Worm (Caenorhabditis elegans) whole organism, L4 larva: ENCODE measurements around the gene B0244.10.

ENCODE experiments used
- F44E2.7 ChIP-seq: fragments of 200-800 bp; sonication (Bioruptor generic); IDR thresholded peaks from 2 replicates; pipeline ENCODE4 v2.1.2; 2022; ENCODE audit warnings: missing genetic modification characterization, missing compliant biosample characterization
- T20F7.1 ChIP-seq: fragments of 200-800 bp; sonication (Bioruptor generic); optimal IDR thresholded peaks from 2 replicates; lab custom pipeline; 2018; ENCODE audit warnings: mild to moderate bottlenecking, missing genetic modification characterization, missing compliant biosample characterization
- T26A8.4 ChIP-seq: fragments of 200-800 bp; sonication (Bioruptor generic); IDR thresholded peaks from 2 replicates; pipeline ENCODE4 v1.3.6; 2022; ENCODE audit warnings: missing genetic modification characterization, missing compliant biosample characterization
- Y105C5A.15 ChIP-seq: fragments of 200-800 bp; sonication (Bioruptor generic); IDR thresholded peaks from 2 replicates; pipeline ENCODE4 v1.3.6; 2022; ENCODE audit warnings: missing genetic modification characterization, missing compliant biosample characterization
- Y5F2A.4 ChIP-seq: fragments of 200-800 bp; sonication (Bioruptor generic); optimal IDR thresholded peaks from 2 replicates; lab custom pipeline; 2018; ENCODE audit warnings: mild to moderate bottlenecking, missing genetic modification characterization, missing compliant biosample characterization
- Y75B8A.6 ChIP-seq: fragments of 200-800 bp; sonication (Bioruptor generic); IDR thresholded peaks from 2 replicates; pipeline ENCODE4 v1.3.6; 2022; ENCODE audit warnings: missing genetic modification reagents, missing genetic modification characterization, missing compliant biosample characterization
- aha-1 ChIP-seq: fragments of 150-350 bp; peaks from one replicate; lab custom pipeline; 2014; ENCODE audit warnings: missing biosample characterization, missing genetic modification characterization
- ama-1 ChIP-seq: fragments of 150-350 bp; optimal IDR thresholded peaks from 2 replicates; lab custom pipeline; 2014; ENCODE audit warnings: inconsistent platforms, mixed read lengths
- arid-1 ChIP-seq: fragments of 200-800 bp; sonication (Bioruptor generic); conservative IDR thresholded peaks from 2 replicates; pipeline ENCODE4 v1.3.6; 2022; ENCODE audit warnings: missing genetic modification reagents, missing genetic modification characterization, missing compliant biosample characterization
- ceh-20 ChIP-seq: fragments of 200-800 bp; sonication (Bioruptor generic); IDR thresholded peaks from 2 replicates; pipeline ENCODE4 v1.3.6; 2022; ENCODE audit warnings: missing genetic modification reagents, missing genetic modification characterization, missing compliant biosample characterization
- ceh-28 ChIP-seq: fragments of 150-350 bp; optimal IDR thresholded peaks from 2 replicates; lab custom pipeline; 2014; ENCODE audit warnings: missing biosample characterization, missing genetic modification reagents, missing genetic modification characterization
- ceh-62 ChIP-seq: sonication (generic microtip); optimal IDR thresholded peaks from 2 replicates; lab custom pipeline; 2017; ENCODE audit warnings: missing biosample characterization, missing genetic modification characterization
- daf-16 ChIP-seq, 3 experiments: sonication (generic microtip); optimal IDR thresholded peaks; 2 replicates each; lab custom pipeline; 2016 to 2017; ENCODE audit warnings: missing genetic modification characterization in 3 of 3, missing genetic modification reagents in 3 of 3, mild to moderate bottlenecking in 2 of 3, missing compliant biosample characterization in 2 of 3, missing biosample characterization in 1 of 3, moderate library complexity in 1 of 3
- dmd-6 ChIP-seq: fragments of 200-800 bp; sonication (Bioruptor generic); IDR thresholded peaks from 2 replicates; pipeline ENCODE4 v1.3.6; 2022; ENCODE audit warnings: missing genetic modification reagents, missing genetic modification characterization, missing compliant biosample characterization
- dpl-1 ChIP-seq: fragments of 150-350 bp; optimal IDR thresholded peaks from 2 replicates; lab custom pipeline; 2014; ENCODE audit warnings: missing biosample characterization, missing genetic modification reagents, missing genetic modification characterization
- duxl-1 ChIP-seq: sonication (generic microtip); optimal IDR thresholded peaks from 2 replicates; lab custom pipeline; 2016; ENCODE audit warnings: mild to moderate bottlenecking, missing genetic modification characterization, moderate library complexity, missing compliant biosample characterization; ENCODE audit not compliant: poor library complexity
- dve-1 ChIP-seq: sonication (generic microtip); optimal IDR thresholded peaks from 2 replicates; lab custom pipeline; 2017; ENCODE audit warnings: antibody characterized with exemption, mild to moderate bottlenecking, missing genetic modification characterization, missing compliant biosample characterization; ENCODE audit not compliant: insufficient read depth
- egl-43 ChIP-seq: fragments of 200-800 bp; sonication (Bioruptor generic); IDR thresholded peaks from 2 replicates; pipeline ENCODE4 v1.3.6; 2022; ENCODE audit warnings: missing genetic modification reagents, missing genetic modification characterization, missing compliant biosample characterization
- fkh-10 ChIP-seq: fragments of 150-350 bp; optimal IDR thresholded peaks from 2 replicates; lab custom pipeline; 2014; ENCODE audit warnings: missing biosample characterization, missing genetic modification reagents, missing genetic modification characterization
- fos-1 ChIP-seq: fragments of 150-350 bp; optimal IDR thresholded peaks from 2 replicates; lab custom pipeline; 2014; ENCODE audit warnings: missing biosample characterization, missing genetic modification characterization
- hif-1 ChIP-seq, 2 experiments: sonication (generic microtip); optimal IDR thresholded peaks; 2 replicates each; lab custom pipeline; 2016 to 2017; ENCODE audit warnings: missing compliant biosample characterization in 2 of 2, missing genetic modification characterization in 2 of 2, missing genetic modification reagents in 2 of 2, missing genotype in 2 of 2, mild to moderate bottlenecking in 1 of 2
- hlh-30 ChIP-seq: sonication (generic microtip); optimal IDR thresholded peaks from 2 replicates; lab custom pipeline; 2017; ENCODE audit warnings: antibody characterized with exemption, mild to moderate bottlenecking, missing genetic modification characterization, missing compliant biosample characterization; ENCODE audit not compliant: insufficient read depth
- lim-7 ChIP-seq: fragments of 200-800 bp; sonication (Bioruptor generic); IDR thresholded peaks from 2 replicates; pipeline ENCODE4 v1.3.6; 2022; ENCODE audit warnings: missing genetic modification characterization, missing compliant biosample characterization
- lin-38 ChIP-seq: fragments of 200-800 bp; sonication (Bioruptor generic); IDR thresholded peaks from 2 replicates; pipeline ENCODE4 v1.3.6; 2022; ENCODE audit warnings: missing genetic modification reagents, missing genetic modification characterization, missing compliant biosample characterization
- lir-3 ChIP-seq: sonication (generic microtip); optimal IDR thresholded peaks from 2 replicates; lab custom pipeline; 2016; ENCODE audit warnings: mild to moderate bottlenecking, missing genetic modification characterization, missing compliant biosample characterization
- madf-9 ChIP-seq: fragments of 200-800 bp; sonication (Bioruptor generic); conservative IDR thresholded peaks from 2 replicates; pipeline ENCODE4 v1.3.6; 2022; ENCODE audit warnings: missing genetic modification reagents, missing genetic modification characterization, missing compliant biosample characterization
- mdl-1 ChIP-seq, 2 experiments: fragments of 150-350 bp in 1 of 2; sonication (generic microtip) in 1 of 2; optimal IDR thresholded peaks; 2 replicates each; lab custom pipeline; 2014 to 2017; ENCODE audit warnings: missing biosample characterization in 2 of 2, missing genetic modification characterization in 2 of 2
- mdt-29 ChIP-seq: fragments of 200-800 bp; sonication (Bioruptor generic); IDR thresholded peaks from 2 replicates; pipeline ENCODE4 v1.3.6; 2022; ENCODE audit warnings: missing genetic modification reagents, missing genetic modification characterization, missing compliant biosample characterization
- mep-1 ChIP-seq: fragments of 150-350 bp; sonication (generic microtip); optimal IDR thresholded peaks from 3 replicates; lab custom pipeline; 2014; ENCODE audit warnings: missing biosample characterization, missing genetic modification characterization
- mxl-3 ChIP-seq: fragments of 200-800 bp; sonication (Bioruptor generic); optimal IDR thresholded peaks from 2 replicates; lab custom pipeline; 2018; ENCODE audit warnings: mild to moderate bottlenecking, missing genetic modification characterization, missing compliant biosample characterization
- nhr-10 ChIP-seq: fragments of 150-350 bp; optimal IDR thresholded peaks from 2 replicates; lab custom pipeline; 2014; ENCODE audit warnings: missing biosample characterization, missing genetic modification characterization
- nhr-11 ChIP-seq: fragments of 150-350 bp; optimal IDR thresholded peaks from 2 replicates; lab custom pipeline; 2014; ENCODE audit warnings: missing biosample characterization, missing genetic modification characterization
- nhr-111 ChIP-seq: fragments of 200-800 bp; sonication (Bioruptor generic); optimal IDR thresholded peaks from 2 replicates; lab custom pipeline; 2018; ENCODE audit warnings: mild to moderate bottlenecking, missing genetic modification characterization, missing compliant biosample characterization
- nhr-25 ChIP-seq: sonication (generic microtip); optimal IDR thresholded peaks from 2 replicates; lab custom pipeline; 2017; ENCODE audit warnings: missing genetic modification characterization, mild to moderate bottlenecking, missing compliant biosample characterization, antibody characterized with exemption, moderate library complexity, borderline replicate concordance; ENCODE audit not compliant: insufficient read depth
- nhr-28 ChIP-seq: fragments of 150-350 bp; optimal IDR thresholded peaks from 2 replicates; lab custom pipeline; 2014; ENCODE audit warnings: missing biosample characterization, missing genetic modification characterization
- nhr-48 ChIP-seq: sonication (generic microtip); optimal IDR thresholded peaks from 2 replicates; lab custom pipeline; 2016; ENCODE audit warnings: mild to moderate bottlenecking, missing genetic modification characterization, missing compliant biosample characterization
- nhr-77 ChIP-seq: fragments of 150-350 bp; optimal IDR thresholded peaks from 2 replicates; lab custom pipeline; 2014; ENCODE audit warnings: missing biosample characterization, missing genetic modification characterization
- pha-4 ChIP-seq, 2 experiments: fragments of 150-350 bp in 1 of 2; fragments of 200-800 bp in 1 of 2; sonication (Bioruptor generic) in 1 of 2; IDR thresholded peaks in 1 of 2; optimal IDR thresholded peaks in 1 of 2; 2 replicates each; pipeline versions ENCODE4 v1.3.6 to Lab custom; 2014 to 2022; ENCODE audit warnings: missing genetic modification characterization in 2 of 2, missing genetic modification reagents in 2 of 2, missing biosample characterization in 1 of 2, missing compliant biosample characterization in 1 of 2
- php-3 ChIP-seq: fragments of 200-800 bp; sonication (Bioruptor generic); IDR thresholded peaks from 2 replicates; pipeline ENCODE4 v1.3.6; 2022; ENCODE audit warnings: missing genetic modification reagents, missing genetic modification characterization, missing compliant biosample characterization
- pqm-1 ChIP-seq: sonication (generic microtip); optimal IDR thresholded peaks from 2 replicates; lab custom pipeline; 2017; ENCODE audit warnings: missing biosample characterization, missing genetic modification characterization
- set-16 ChIP-seq: fragments of 200-800 bp; sonication (Bioruptor generic); IDR thresholded peaks from 2 replicates; pipeline ENCODE4 v1.3.6; 2022; ENCODE audit warnings: missing genetic modification reagents, missing genetic modification characterization, missing compliant biosample characterization
- skn-1 ChIP-seq: fragments of 150-350 bp; optimal IDR thresholded peaks from 2 replicates; lab custom pipeline; 2014; ENCODE audit warnings: missing biosample characterization, missing genetic modification characterization
- snpc-1.2 ChIP-seq: fragments of 200-800 bp; sonication (Bioruptor generic); IDR thresholded peaks from 2 replicates; pipeline ENCODE4 v1.3.6; 2022; ENCODE audit warnings: missing genetic modification reagents, missing genetic modification characterization, missing compliant biosample characterization
- spr-1 ChIP-seq: sonication (generic microtip); optimal IDR thresholded peaks from 2 replicates; lab custom pipeline; 2016; ENCODE audit warnings: mild to moderate bottlenecking, missing genetic modification characterization, missing compliant biosample characterization
- vab-7 ChIP-seq: fragments of 200-800 bp; sonication (Bioruptor generic); IDR thresholded peaks from 2 replicates; pipeline ENCODE4 v1.3.6; 2022; ENCODE audit warnings: missing genetic modification reagents, missing genetic modification characterization, missing compliant biosample characterization
- zfp-2 ChIP-seq: sonication (generic microtip); optimal IDR thresholded peaks from 2 replicates; lab custom pipeline; 2016; ENCODE audit warnings: mild to moderate bottlenecking, missing genetic modification characterization, missing compliant biosample characterization
- zip-11 ChIP-seq: fragments of 200-800 bp; sonication (Bioruptor generic); IDR thresholded peaks from 2 replicates; pipeline ENCODE4 v1.3.6; 2022; ENCODE audit warnings: missing genetic modification characterization, missing compliant biosample characterization
- zip-2 ChIP-seq: fragments of 150-350 bp; optimal IDR thresholded peaks from 2 replicates; lab custom pipeline; 2014; ENCODE audit warnings: missing biosample characterization, missing genetic modification characterization
- ztf-7 ChIP-seq: fragments of 150-350 bp; optimal IDR thresholded peaks from 2 replicates; lab custom pipeline; 2014; ENCODE audit warnings: missing biosample characterization, missing genetic modification characterization

B0244.10 gene

ce11 chrIII:5715467-5715866, 19.5 kb upstream of the B0244.10 start:
- TF ChIP-seq pha-4 (GFP tag; IDR thresholded peaks at IDR 0.05; lab: Robert Waterston, UW) (peak; percentile 17; the same call in 1 of the 2 replicates), pha-4 (tag; optimal IDR thresholded peaks at IDR 0.05; lab: Kevin White, UChicago) (no peak), daf-16 (GFP tag; optimal IDR thresholded peaks at IDR 0.05; lab: Kevin White, UChicago) (no peak), daf-16 (tag; optimal IDR thresholded peaks at IDR 0.05; lab: Kevin White, UChicago) (peak; percentile 6), egl-43 (GFP tag; lab: Robert Waterston, UW) (peak; percentile 86), T26A8.4 (GFP tag; lab: Robert Waterston, UW) (peak; percentile 69), zfp-2 (no peak), hif-1 (tag; optimal IDR thresholded peaks at IDR 0.05; lab: Kevin White, UChicago) (peak in 1 of 2 experiments; percentile 72), skn-1 (tag; lab: Kevin White, UChicago) (no peak), mxl-3 (GFP tag; lab: Kevin White, UChicago) (peak; percentile 70), nhr-11 (tag; lab: Kevin White, UChicago) (peak; percentile 60), lir-3 (tag; lab: Kevin White, UChicago) (no peak), vab-7 (GFP tag; lab: Robert Waterston, UW) (peak; percentile 40; the same call in 1 of the 2 replicates), mdl-1 (tag; optimal IDR thresholded peaks at IDR 0.05; lab: Kevin White, UChicago) (peak; percentile 66 to 78), ceh-28 (tag; lab: Kevin White, UChicago) (peak; percentile 9), dpl-1 (GFP tag; lab: Kevin White, UChicago) (peak; percentile 26), mep-1 (peak; percentile 74), Y105C5A.15 (GFP tag; lab: Robert Waterston, UW) (peak; percentile 38; the same call in 1 of the 2 replicates), set-16 (GFP tag; lab: Robert Waterston, UW) (peak; percentile 70), nhr-28 (tag; lab: Kevin White, UChicago) (peak; percentile 55), nhr-10 (tag; lab: Kevin White, UChicago) (no peak), snpc-1.2 (GFP tag; lab: Robert Waterston, UW) (peak; percentile 57; the same call in 1 of the 2 replicates), ceh-62 (tag; lab: Kevin White, UChicago) (no peak), T20F7.1 (GFP tag; lab: Kevin White, UChicago) (no peak), pqm-1 (peak; percentile 21), nhr-25 (tag; lab: Kevin White, UChicago) (peak; percentile 32), Y75B8A.6 (no peak), lin-38 (peak; percentile 49; the same call in 1 of the 2 replicates), lim-7 (GFP tag; lab: Robert Waterston, UW) (no peak), ztf-7 (tag; lab: Kevin White, UChicago) (no peak), mdt-29 (peak; percentile 23; the same call in 1 of the 2 replicates), dve-1 (tag; lab: Kevin White, UChicago) (peak; percentile 63), fkh-10 (GFP tag; lab: Kevin White, UChicago) (peak; percentile 23), Y5F2A.4 (GFP tag; lab: Kevin White, UChicago) (peak; percentile 20), aha-1 (tag; lab: Kevin White, UChicago) (peak; percentile 98), fos-1 (tag; lab: Kevin White, UChicago) (no peak), php-3 (peak; percentile 9; the same call in 1 of the 2 replicates), ama-1 (lab: Kevin White, UChicago) (no peak), nhr-77 (tag; lab: Kevin White, UChicago) (peak; percentile 46), F44E2.7 (GFP tag; lab: Robert Waterston, UW) (0 out of 2 replicates have a peak, but pooled peaks have one; percentile 30), madf-9 (GFP tag; lab: Robert Waterston, UW) (peak; percentile 58), ceh-20 (GFP tag; lab: Robert Waterston, UW) (no peak), arid-1 (GFP tag; lab: Robert Waterston, UW) (0 out of 2 replicates have a peak, but pooled peaks have one; percentile 9), spr-1 (tag; lab: Kevin White, UChicago) (no peak), zip-2 (tag; lab: Kevin White, UChicago) (no peak), nhr-111 (peak; percentile 3), hlh-30 (tag; lab: Kevin White, UChicago) (peak; percentile 64), zip-11 (GFP tag; lab: Robert Waterston, UW) (0 out of 2 replicates have a peak, but pooled peaks have one; percentile 11), nhr-48 (peak; percentile 41), dmd-6 (GFP tag; lab: Robert Waterston, UW) (peak; percentile 39), duxl-1 (peak; percentile 27)
